Worm (Caenorhabditis elegans): ENCODE measurements around the gene npr-38.

- no peak for TF ChIP-seq ekl-4 (GFP tag; IDR thresholded peaks at IDR 0.05)
- TF ChIP-seq nfya-1 (tag; optimal IDR thresholded peaks at IDR 0.05; ENCODE audit: borderline replicate concordance, insufficient read depth): no peak
- TF ChIP-seq Y56A3A.18 (GFP tag; IDR thresholded peaks at IDR 0.05): no peak
- no peak for TF ChIP-seq aptf-2 (GFP tag; conservative IDR thresholded peaks at IDR 0.05)
- TF ChIP-seq fkh-3 (tag; optimal IDR thresholded peaks at IDR 0.05): no peak
- TF ChIP-seq ccch-3 (GFP tag; optimal IDR thresholded peaks at IDR 0.05): no peak
- TF ChIP-seq lag-1 (GFP tag; IDR thresholded peaks at IDR 0.05): no peak
- no peak for TF ChIP-seq attf-3 (GFP tag; conservative IDR thresholded peaks at IDR 0.05)
Observed at ce11 chrX:6273772-6274171, 37.7 kb upstream of the npr-38 start.

All from whole organism, young adult.